Worm (Caenorhabditis elegans) whole organism, mixed stage, embryonic: ENCODE measurements around the gene gpa-13.

Experiments used
- mep-1 ChIP-seq: fragments of 150-350 bp; optimal IDR thresholded peaks from 2 replicates; lab custom pipeline; 2017; ENCODE audit warnings: missing biosample characterization, missing genetic modification reagents, missing genetic modification characterization, inconsistent platforms
- pha-4 ChIP-seq: fragments of 150-350 bp; optimal IDR thresholded peaks from 2 replicates; lab custom pipeline; 2018; ENCODE audit warnings: missing biosample characterization, missing genetic modification reagents, missing genetic modification characterization
- unc-39 ChIP-seq: fragments of 150-350 bp; optimal IDR thresholded peaks from 2 replicates; lab custom pipeline; 2014; ENCODE audit warnings: missing biosample characterization, missing genetic modification characterization
- unc-62 ChIP-seq: fragments of 150-350 bp; optimal IDR thresholded peaks from 2 replicates; lab custom pipeline; 2014; ENCODE audit warnings: missing biosample characterization, missing genetic modification reagents, missing genetic modification characterization

- TF ChIP-seq pha-4 (tag; lab: Kevin White, UChicago) (no peak), mep-1 (tag; lab: Kevin White, UChicago) (no peak), unc-62 (GFP tag; lab: Kevin White, UChicago) (no peak), unc-39 (no peak)
Observed at ce11 chrV:12796908-12797490, 42.3 kb upstream of the gpa-13 start.
